Worm (Caenorhabditis elegans) whole organism, late embryonic: Measurements from ENCODE around the gene nekl-4.

ENCODE experiments used
- fkh-10 ChIP-seq: fragments of 150-350 bp; optimal IDR thresholded peaks from 2 replicates; lab custom pipeline; 2014; ENCODE audit warnings: missing biosample characterization, missing genetic modification reagents, missing genetic modification characterization
- unc-3 ChIP-seq, 2 experiments: fragments of 200-800 bp in 1 of 2; sonication (Bioruptor generic) in 1 of 2; sonication (generic microtip) in 1 of 2; conservative IDR thresholded peaks in 1 of 2; optimal IDR thresholded peaks in 1 of 2; 2 replicates each; pipeline versions ENCODE4 v1.3.6 to Lab custom; 2016 to 2022; ENCODE audit warnings: missing compliant biosample characterization in 2 of 2, missing genetic modification characterization in 2 of 2, missing genetic modification reagents in 1 of 2

- TF ChIP-seq fkh-10 (GFP tag; lab: Kevin White, UChicago), result no peak
- TF ChIP-seq unc-3 (GFP tag; conservative IDR thresholded peaks at IDR 0.05; lab: Robert Waterston, UW), result no peak
- TF ChIP-seq unc-3 (tag; optimal IDR thresholded peaks at IDR 0.05; lab: Kevin White, UChicago), result no peak
Measured at ce11 chrIII:5474176-5474575, 43.1 kb downstream of the nekl-4 start, which contains the start of gene lon-1.
